Fruit fly (Drosophila melanogaster) whole organism, adult: ENCODE data around the gene CG32669.

ENCODE experiments used
- CG11617 ChIP-seq: fragments of 200-800 bp; sonication (Bioruptor generic); optimal IDR thresholded peaks from 2 replicates; lab custom pipeline; 2017; ENCODE audit warnings: mild to moderate bottlenecking, missing biosample characterization, missing genetic modification reagents, missing genetic modification characterization
- CG12768 ChIP-seq: fragments of 200-800 bp; sonication (Bioruptor generic); optimal IDR thresholded peaks from 2 replicates; lab custom pipeline; 2017; ENCODE audit warnings: missing biosample characterization, missing genetic modification characterization, mild to moderate bottlenecking, moderate library complexity, missing genetic modification reagents
- CG14711 ChIP-seq: fragments of 200-800 bp; sonication (Bioruptor generic); optimal IDR thresholded peaks from 2 replicates; lab custom pipeline; 2018; ENCODE audit warnings: missing biosample characterization, mild to moderate bottlenecking, missing genetic modification characterization, moderate library complexity
- CG1620 ChIP-seq: fragments of 200-800 bp; sonication (Bioruptor generic); optimal IDR thresholded peaks from 2 replicates; lab custom pipeline; 2016; ENCODE audit warnings: missing biosample characterization, missing genetic modification characterization
- CG33017 ChIP-seq: fragments of 200-800 bp; sonication (Bioruptor generic); optimal IDR thresholded peaks from 2 replicates; lab custom pipeline; 2018; ENCODE audit warnings: missing biosample characterization, mild to moderate bottlenecking, missing genetic modification characterization, moderate library complexity
- CG5204 ChIP-seq: fragments of 200-800 bp; sonication (Bioruptor generic); optimal IDR thresholded peaks from 2 replicates; lab custom pipeline; 2016; ENCODE audit warnings: missing biosample characterization, missing genetic modification characterization
- CG7045 ChIP-seq: fragments of 200-800 bp; sonication (Bioruptor generic); optimal IDR thresholded peaks from 2 replicates; lab custom pipeline; 2017; ENCODE audit warnings: missing biosample characterization, mild to moderate bottlenecking, missing genetic modification characterization
- CG7101 ChIP-seq: fragments of 200-800 bp; sonication (Bioruptor generic); optimal IDR thresholded peaks from 2 replicates; lab custom pipeline; 2018; ENCODE audit warnings: missing biosample characterization, mild to moderate bottlenecking, missing genetic modification characterization, moderate library complexity
- Clk ChIP-seq: fragments of 200-800 bp; sonication (Bioruptor generic); optimal IDR thresholded peaks from 2 replicates; lab custom pipeline; 2017; ENCODE audit warnings: missing biosample characterization, missing genetic modification characterization
- Crg-1 ChIP-seq: fragments of 200-800 bp; sonication (Bioruptor generic); optimal IDR thresholded peaks from 2 replicates; lab custom pipeline; 2016; ENCODE audit warnings: missing biosample characterization, missing genetic modification characterization
- Hr96 ChIP-seq: fragments of 200-800 bp; sonication (Bioruptor generic); optimal IDR thresholded peaks from 2 replicates; lab custom pipeline; 2016; ENCODE audit warnings: missing biosample characterization, missing genetic modification characterization
- Mnt ChIP-seq: fragments of 200-800 bp; sonication (Bioruptor generic); optimal IDR thresholded peaks from 2 replicates; lab custom pipeline; 2016; ENCODE audit warnings: missing biosample characterization, mild to moderate bottlenecking, missing genetic modification characterization
- bab1 ChIP-seq: fragments of 200-800 bp; sonication (Bioruptor generic); optimal IDR thresholded peaks from 3 replicates; lab custom pipeline; 2019; ENCODE audit warnings: missing biosample characterization, mild to moderate bottlenecking, missing genetic modification characterization, moderate library complexity
- cic ChIP-seq: fragments of 200-800 bp; sonication (Bioruptor generic); optimal IDR thresholded peaks from 2 replicates; lab custom pipeline; 2017; ENCODE audit warnings: missing biosample characterization, mild to moderate bottlenecking, missing genetic modification characterization, moderate library complexity
- cnc ChIP-seq, 2 experiments: fragments of >200 bp; optimal IDR thresholded peaks; 2 replicates each; lab custom pipeline; 2017
- kay ChIP-seq: fragments of 200-800 bp; sonication (Bioruptor generic); peaks from one replicate; lab custom pipeline; 2016; ENCODE audit warnings: missing biosample characterization, missing genetic modification characterization, borderline replicate concordance
- ovo ChIP-seq: fragments of 200-800 bp; sonication (Bioruptor generic); optimal IDR thresholded peaks from 2 replicates; lab custom pipeline; 2016; ENCODE audit warnings: missing biosample characterization, missing genetic modification characterization
- pad ChIP-seq: fragments of 200-800 bp; sonication (Bioruptor generic); optimal IDR thresholded peaks from 3 replicates; lab custom pipeline; 2017; ENCODE audit warnings: missing biosample characterization, missing genetic modification characterization, mild to moderate bottlenecking, moderate library complexity, missing genetic modification reagents
- tj ChIP-seq: fragments of 200-800 bp; sonication (Bioruptor generic); optimal IDR thresholded peaks from 3 replicates; lab custom pipeline; 2017; ENCODE audit warnings: missing biosample characterization, mild to moderate bottlenecking, missing genetic modification characterization, moderate library complexity
- toe ChIP-seq: fragments of 200-800 bp; sonication (Bioruptor generic); optimal IDR thresholded peaks from 2 replicates; lab custom pipeline; 2016; ENCODE audit warnings: missing biosample characterization, missing genetic modification characterization

The CG32669 gene

DNA sequence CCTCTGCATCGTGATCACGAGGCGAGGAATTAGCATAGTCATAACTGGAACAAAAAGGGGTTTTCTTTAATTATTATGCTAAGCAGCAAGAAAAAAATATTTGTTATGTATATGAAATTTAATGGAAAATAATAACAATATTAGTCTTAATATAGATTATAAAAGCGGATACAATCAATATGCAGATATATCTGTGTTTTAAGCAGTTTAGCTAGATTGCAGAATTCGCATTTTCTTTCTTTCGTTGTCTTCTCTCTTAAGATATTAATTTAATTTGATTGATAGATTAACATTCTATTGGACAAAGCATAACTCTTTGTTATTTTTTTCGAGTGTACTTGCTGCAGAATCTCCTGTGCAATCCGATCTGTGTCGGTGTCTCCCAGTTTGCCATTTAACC, 17.6 kb downstream of the CG32669 start:
- no peak for TF ChIP-seq tj (GFP tag; lab: Kevin White, UChicago)
- no peak for TF ChIP-seq ovo (GFP tag; lab: Kevin White, UChicago)
- no peak for TF ChIP-seq toe (GFP tag; lab: Kevin White, UChicago)
- TF ChIP-seq CG7101, result no peak
- TF ChIP-seq CG7045 (GFP tag; lab: Kevin White, UChicago), result no peak
- no peak for TF ChIP-seq Crg-1 (GFP tag; lab: Kevin White, UChicago)
- no peak for TF ChIP-seq CG5204 (GFP tag; lab: Kevin White, UChicago)
- TF ChIP-seq CG14711 (tag; lab: Kevin White, UChicago), result no peak
- TF ChIP-seq pad (GFP tag; lab: Kevin White, UChicago), result no peak
- no peak for TF ChIP-seq Clk (GFP tag; lab: Kevin White, UChicago)
- no peak for TF ChIP-seq CG33017 (tag; lab: Kevin White, UChicago)
- no peak for TF ChIP-seq CG12768 (GFP tag; lab: Kevin White, UChicago)
- no peak for TF ChIP-seq kay (GFP tag; lab: Kevin White, UChicago)
- no peak for TF ChIP-seq Mnt (GFP tag; lab: Kevin White, UChicago)
- no peak for TF ChIP-seq CG11617 (GFP tag; lab: Kevin White, UChicago)
- no peak for TF ChIP-seq bab1 (GFP tag; lab: Kevin White, UChicago)
- no peak for TF ChIP-seq cic (GFP tag; lab: Kevin White, UChicago)
- TF ChIP-seq Hr96 (GFP tag; lab: Kevin White, UChicago), result no peak

- no peak for TF ChIP-seq CG33017 (tag; lab: Kevin White, UChicago)
- TF ChIP-seq tj (GFP tag; lab: Kevin White, UChicago), result no peak
- TF ChIP-seq Mnt (GFP tag; lab: Kevin White, UChicago), result no peak
- TF ChIP-seq Crg-1 (GFP tag; lab: Kevin White, UChicago), result no peak
- TF ChIP-seq kay (GFP tag; lab: Kevin White, UChicago), result no peak
- no peak for TF ChIP-seq CG1620 (GFP tag; lab: Kevin White, UChicago)
- no peak for TF ChIP-seq cic (GFP tag; lab: Kevin White, UChicago)
- TF ChIP-seq CG12768 (GFP tag; lab: Kevin White, UChicago), result no peak
- no peak for TF ChIP-seq Clk (GFP tag; lab: Kevin White, UChicago)
- TF ChIP-seq CG14711 (tag; lab: Kevin White, UChicago), result no peak
Measured at dm6 chrX:10825349-10826129, 19.3 kb downstream of the CG32669 start.

- no peak for TF ChIP-seq CG1620 (GFP tag; lab: Kevin White, UChicago)
- no peak for TF ChIP-seq pad (GFP tag; lab: Kevin White, UChicago)
- TF ChIP-seq Crg-1 (GFP tag; lab: Kevin White, UChicago), result no peak
- TF ChIP-seq CG11617 (GFP tag; lab: Kevin White, UChicago), result no peak
- TF ChIP-seq CG7045 (GFP tag; lab: Kevin White, UChicago), result no peak
- TF ChIP-seq ovo (GFP tag; lab: Kevin White, UChicago), result no peak
- TF ChIP-seq CG12768 (GFP tag; lab: Kevin White, UChicago), result no peak
- TF ChIP-seq Hr96 (GFP tag; lab: Kevin White, UChicago), result no peak
- TF ChIP-seq Clk (GFP tag; lab: Kevin White, UChicago), result no peak
- no peak for TF ChIP-seq cic (GFP tag; lab: Kevin White, UChicago)
- TF ChIP-seq CG7101, result no peak
- no peak for TF ChIP-seq tj (GFP tag; lab: Kevin White, UChicago)
- TF ChIP-seq cnc (optimal IDR thresholded peaks at IDR 0.05; lab: Kevin White, UChicago), result no peak
- no peak for TF ChIP-seq bab1 (GFP tag; lab: Kevin White, UChicago)
- TF ChIP-seq toe (GFP tag; lab: Kevin White, UChicago), result no peak
- TF ChIP-seq kay (GFP tag; lab: Kevin White, UChicago), result no peak
- TF ChIP-seq Mnt (GFP tag; lab: Kevin White, UChicago), result no peak
- TF ChIP-seq CG14711 (tag; lab: Kevin White, UChicago), result no peak
- no peak for TF ChIP-seq CG5204 (GFP tag; lab: Kevin White, UChicago)
- no peak for TF ChIP-seq CG33017 (tag; lab: Kevin White, UChicago)
Measured at dm6 chrX:10824227-10824702, 20.6 kb downstream of the CG32669 start, which contains the start of gene Imp. Gene Imp (minus strand): TSS chrX:10824277.

DNA sequence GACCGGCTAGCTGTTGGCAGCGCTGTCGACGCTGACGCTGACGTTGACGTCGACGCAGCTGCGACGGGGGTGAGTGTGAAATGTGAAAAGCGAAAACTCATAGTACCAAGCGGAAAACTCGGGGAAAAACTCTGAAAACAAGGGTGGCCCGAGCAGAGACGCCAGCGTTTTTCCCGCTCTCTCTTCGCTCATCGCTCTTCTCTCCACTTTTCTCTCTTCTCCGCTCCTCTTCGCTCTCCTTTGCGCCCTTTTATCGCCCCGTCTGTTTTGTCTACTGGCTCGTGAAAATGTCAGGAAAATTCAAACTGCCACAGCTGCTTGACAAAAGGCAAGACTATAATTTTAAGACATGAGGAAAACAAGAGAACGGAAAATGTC, 21.5 kb downstream of the CG32669 start:
- no peak for TF ChIP-seq Clk (GFP tag; lab: Kevin White, UChicago)
- no peak for TF ChIP-seq Crg-1 (GFP tag; lab: Kevin White, UChicago)
- no peak for TF ChIP-seq pad (GFP tag; lab: Kevin White, UChicago)
- no peak for TF ChIP-seq CG14711 (tag; lab: Kevin White, UChicago)
- TF ChIP-seq kay (GFP tag; lab: Kevin White, UChicago), result no peak
- TF ChIP-seq CG5204 (GFP tag; lab: Kevin White, UChicago), result no peak
- TF ChIP-seq CG33017 (tag; lab: Kevin White, UChicago), result no peak
- no peak for TF ChIP-seq Hr96 (GFP tag; lab: Kevin White, UChicago)
- no peak for TF ChIP-seq CG7101
- TF ChIP-seq CG1620 (GFP tag; lab: Kevin White, UChicago), result no peak
- TF ChIP-seq bab1 (GFP tag; lab: Kevin White, UChicago), result no peak
- TF ChIP-seq CG7045 (GFP tag; lab: Kevin White, UChicago), result no peak
- TF ChIP-seq CG12768 (GFP tag; lab: Kevin White, UChicago), result no peak
- no peak for TF ChIP-seq tj (GFP tag; lab: Kevin White, UChicago)
